Fruit fly (Drosophila melanogaster): ENCODE measurements around the gene CG1113.

The CG1113 gene

DNA sequence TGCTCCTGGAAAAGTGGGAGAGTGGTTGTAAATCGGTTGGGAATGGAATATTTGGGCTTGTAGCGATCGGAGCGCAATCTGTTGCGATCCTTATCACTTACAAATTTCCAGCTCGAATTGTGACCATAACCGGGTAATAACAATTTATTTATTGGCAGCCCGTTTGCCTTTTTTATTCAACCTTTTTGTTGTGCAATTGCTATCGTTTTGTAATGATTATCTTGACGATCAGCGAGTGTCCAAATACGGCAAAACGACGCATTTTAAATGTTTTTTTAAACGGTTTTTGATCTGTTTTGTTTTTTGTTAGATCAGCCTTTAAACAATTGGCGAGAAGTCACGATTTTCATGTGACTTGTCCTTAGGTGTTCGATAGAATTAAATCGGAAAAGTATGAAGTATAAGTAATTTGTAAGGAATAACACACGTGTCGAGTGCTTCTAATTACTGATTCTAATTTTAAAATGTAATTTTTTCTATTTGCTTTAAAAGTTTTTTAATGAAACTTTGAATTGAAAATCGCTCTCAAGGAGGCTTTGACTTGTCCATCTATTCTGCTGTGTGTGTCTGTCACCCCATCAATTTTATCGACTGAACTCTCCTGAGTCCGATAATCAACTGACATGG is 46.7 kb downstream of the CG1113 start, which contains the start of gene Tim17b1:
Gene Tim17b1 (plus strand): TSS at position 577 of the 627 bp plus-strand sequence.
- TF ChIP-seq BEAF-32 (GFP tag; optimal IDR thresholded peaks at IDR 0.05) (no peak), exex (tag; optimal IDR thresholded peaks at IDR 0.05) (peak; percentile 43), Pdp1 (GFP tag; optimal IDR thresholded peaks at IDR 0.05) (peak in 1 of 2 experiments; percentile 51)

DNA sequence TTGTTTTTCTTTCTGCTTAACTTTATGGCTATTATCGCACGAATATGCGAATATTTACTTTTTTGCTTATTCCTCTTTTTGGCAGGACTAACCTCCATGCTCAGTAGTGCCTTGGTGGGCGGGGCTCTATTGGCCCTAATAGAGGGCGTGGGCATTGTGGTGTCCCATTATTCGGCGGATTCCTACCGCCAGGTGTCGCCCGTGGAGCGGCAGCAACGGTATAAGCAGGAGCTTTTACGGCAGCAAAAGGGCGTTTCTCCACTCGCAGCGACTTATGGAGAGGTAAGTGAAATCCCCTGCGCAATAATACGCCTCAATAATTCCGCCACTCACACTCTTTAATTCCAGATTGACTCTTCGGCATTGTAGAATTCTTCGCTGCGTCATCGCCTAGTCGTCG is 47.7 kb downstream of the CG1113 start:
- TF ChIP-seq dati (GFP tag; IDR thresholded peaks at IDR 0.05) (no peak), Bteb2 (GFP tag; optimal IDR thresholded peaks at IDR 0.05) (no peak), h (optimal IDR thresholded peaks at IDR 0.05) (no peak), CG9932 (GFP tag; IDR thresholded peaks at IDR 0.05) (no peak), CG11085 (GFP tag; IDR thresholded peaks at IDR 0.05) (no peak), chinmo (GFP tag; IDR thresholded peaks at IDR 0.05; ENCODE audit: partially characterized antibody) (no peak), YL-1 (GFP tag; optimal IDR thresholded peaks at IDR 0.05) (no peak), vvl (GFP tag; IDR thresholded peaks at IDR 0.05) (peak; percentile 47; the same call in 1 of the 2 replicates), Neu2 (GFP tag; optimal IDR thresholded peaks at IDR 0.05; ENCODE audit: borderline replicate concordance) (no peak), CG16863 (GFP tag; optimal IDR thresholded peaks at IDR 0.05) (no peak), tx (GFP tag; optimal IDR thresholded peaks at IDR 0.05) (no peak), Drgx (GFP tag; IDR thresholded peaks at IDR 0.05) (no peak), CrebB (tag; optimal IDR thresholded peaks at IDR 0.05) (no peak), gsb (GFP tag; IDR thresholded peaks at IDR 0.05) (0 out of 2 replicates have a peak, but pooled peaks have one; percentile 28), CG18476 (GFP tag; optimal IDR thresholded peaks at IDR 0.05) (no peak), NK7.1 (GFP tag; optimal IDR thresholded peaks at IDR 0.05) (no peak), HLHmδ (GFP tag; optimal IDR thresholded peaks at IDR 0.05) (peak; percentile 65), row (GFP tag; IDR thresholded peaks at IDR 0.05) (no peak), Meics (GFP tag; optimal IDR thresholded peaks at IDR 0.05) (peak; percentile 50), Ravus (GFP tag; IDR thresholded peaks at IDR 0.05) (no peak), CG10366 (GFP tag; IDR thresholded peaks at IDR 0.05) (no peak), GATAe (GFP tag; conservative IDR thresholded peaks at IDR 0.05) (no peak), CG17912 (GFP tag; optimal IDR thresholded peaks at IDR 0.05) (no peak), bowl (GFP tag; IDR thresholded peaks at IDR 0.05) (no peak), pfk (GFP tag; optimal IDR thresholded peaks at IDR 0.05) (no peak), amos (GFP tag; IDR thresholded peaks at IDR 0.05; ENCODE audit: partially characterized antibody) (no peak), CG11398 (GFP tag; optimal IDR thresholded peaks at IDR 0.05) (no peak), klu (GFP tag; IDR thresholded peaks at IDR 0.05) (no peak), Lim3 (GFP tag; IDR thresholded peaks at IDR 0.05) (no peak), CG10321 (GFP tag; IDR thresholded peaks at IDR 0.05) (0 out of 2 replicates have a peak, but pooled peaks have one; percentile 17), toy (GFP tag; IDR thresholded peaks at IDR 0.05) (no peak), Stat92E (GFP tag; optimal IDR thresholded peaks at IDR 0.05) (no peak), CG18011 (GFP tag; optimal IDR thresholded peaks at IDR 0.05) (no peak), Bgb (GFP tag; IDR thresholded peaks at IDR 0.05; ENCODE audit: partially characterized antibody) (no peak), CG14441 (GFP tag; IDR thresholded peaks at IDR 0.05) (peak; percentile 62), ranshi (GFP tag; IDR thresholded peaks at IDR 0.05) (peak; percentile 26; the same call in 1 of the 2 replicates), tup (GFP tag; optimal IDR thresholded peaks at IDR 0.05) (no peak), CG11093 (GFP tag; IDR thresholded peaks at IDR 0.05) (no peak), pan (optimal IDR thresholded peaks at IDR 0.05) (no peak), pan (GFP tag; optimal IDR thresholded peaks at IDR 0.05 in 1 of 2, IDR thresholded peaks at IDR 0.05 in 1 of 2) (peak in 1 of 2 experiments; percentile 57), Poxn (GFP tag; IDR thresholded peaks at IDR 0.05) (no peak), Max (GFP tag; optimal IDR thresholded peaks at IDR 0.05) (no peak), nmo (GFP tag; optimal IDR thresholded peaks at IDR 0.05) (no peak), Sin3A (optimal IDR thresholded peaks at IDR 0.05) (no peak), CG10431 (GFP tag; optimal IDR thresholded peaks at IDR 0.05) (peak; percentile 1), CG3065 (GFP tag; optimal IDR thresholded peaks at IDR 0.05) (peak; percentile 91)

Data from whole organism, embryonic.